Worm (Caenorhabditis elegans) whole organism, L4 larva: ENCODE data around the gene ifbp-1.

Experiments
- Y48G9A.11 ChIP-seq: fragments of 200-800 bp; sonication (Bioruptor generic); IDR thresholded peaks from 2 replicates; pipeline ENCODE4 v1.3.6; 2022; ENCODE audit warnings: missing genetic modification reagents, missing genetic modification characterization, missing compliant biosample characterization
- Y75B8A.6 ChIP-seq: fragments of 200-800 bp; sonication (Bioruptor generic); IDR thresholded peaks from 2 replicates; pipeline ENCODE4 v1.3.6; 2022; ENCODE audit warnings: missing genetic modification reagents, missing genetic modification characterization, missing compliant biosample characterization
- mep-1 ChIP-seq: fragments of 150-350 bp; sonication (generic microtip); optimal IDR thresholded peaks from 3 replicates; lab custom pipeline; 2014; ENCODE audit warnings: missing biosample characterization, missing genetic modification characterization
- nhr-102 ChIP-seq: sonication (generic microtip); optimal IDR thresholded peaks from 2 replicates; lab custom pipeline; 2016; ENCODE audit warnings: mild to moderate bottlenecking, missing genetic modification characterization, moderate library complexity, missing compliant biosample characterization
- nhr-11 ChIP-seq: fragments of 150-350 bp; optimal IDR thresholded peaks from 2 replicates; lab custom pipeline; 2014; ENCODE audit warnings: missing biosample characterization, missing genetic modification characterization
- skn-1 ChIP-seq: fragments of 150-350 bp; optimal IDR thresholded peaks from 2 replicates; lab custom pipeline; 2014; ENCODE audit warnings: missing biosample characterization, missing genetic modification characterization

DNA sequence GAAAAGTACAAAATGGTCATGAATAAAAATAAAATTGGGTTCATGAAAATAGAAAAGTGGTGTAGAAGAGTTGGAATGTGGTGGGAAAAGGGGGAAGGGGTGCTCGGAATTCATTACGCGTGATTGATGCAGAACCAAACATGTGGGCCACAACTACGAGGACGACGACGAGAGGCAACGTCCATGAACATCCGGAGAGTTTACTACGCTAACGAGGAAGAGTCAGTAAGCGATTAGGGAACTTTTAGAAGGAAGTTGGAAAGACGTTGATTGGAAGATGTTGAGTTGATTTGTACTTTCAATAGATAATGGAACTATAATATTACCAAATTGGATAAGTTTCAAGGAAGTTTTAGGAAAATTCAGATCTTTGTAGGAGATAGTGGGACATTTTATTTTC, 21.6 kb upstream of the ifbp-1 start:
- TF ChIP-seq nhr-102 (tag; lab: Kevin White, UChicago), result no peak
- no peak for TF ChIP-seq Y48G9A.11
- TF ChIP-seq nhr-11, result no peak
- no peak for TF ChIP-seq mep-1
- TF ChIP-seq skn-1, result no peak
- no peak for TF ChIP-seq Y75B8A.6 (GFP tag; lab: Robert Waterston, UW)
